Worm (Caenorhabditis elegans) whole organism, midembryonic: ENCODE measurements around the gene R05H5.3.

Experiments used
- T22C8.4 ChIP-seq: fragments of 200-800 bp; sonication (Bioruptor generic); IDR thresholded peaks from 2 replicates; pipeline ENCODE4 v1.3.6; 2022; ENCODE audit warnings: missing genetic modification characterization, missing compliant biosample characterization
- flt-1 ChIP-seq: fragments of 200-800 bp; sonication (Bioruptor generic); IDR thresholded peaks from 2 replicates; pipeline ENCODE4 v1.3.6; 2022; ENCODE audit warnings: missing genetic modification characterization, missing compliant biosample characterization
- klf-2 ChIP-seq: fragments of 200-800 bp; sonication (Bioruptor generic); conservative IDR thresholded peaks from 2 replicates; pipeline ENCODE4 v1.3.6; 2022; ENCODE audit warnings: missing genetic modification reagents, missing genetic modification characterization, missing compliant biosample characterization
- ref-1 ChIP-seq: fragments of 200-800 bp; sonication (Bioruptor generic); conservative IDR thresholded peaks from 2 replicates; pipeline ENCODE4 v1.3.6; 2022; ENCODE audit warnings: missing genetic modification reagents, missing genetic modification characterization, missing compliant biosample characterization
- tab-1 ChIP-seq: fragments of 200-800 bp; sonication (Bioruptor generic); IDR thresholded peaks from 2 replicates; pipeline ENCODE4 v1.3.6; 2022; ENCODE audit warnings: missing genetic modification characterization, missing compliant biosample characterization
- ztf-23 ChIP-seq: fragments of 200-800 bp; sonication (Bioruptor generic); IDR thresholded peaks from 2 replicates; pipeline ENCODE4 v1.3.6; 2022; ENCODE audit warnings: missing genetic modification reagents, missing genetic modification characterization, missing compliant biosample characterization

- TF ChIP-seq T22C8.4 (GFP tag; lab: Robert Waterston, UW) (no peak), tab-1 (GFP tag; lab: Robert Waterston, UW) (no peak), klf-2 (GFP tag; lab: Robert Waterston, UW) (no peak), ztf-23 (GFP tag; lab: Robert Waterston, UW) (no peak), ref-1 (GFP tag; lab: Robert Waterston, UW) (no peak), flt-1 (GFP tag; lab: Robert Waterston, UW) (no peak)
These were observed 31.1 kb upstream of the R05H5.3 start for ce11 chrII:10166365-10166764.
